Worm (Caenorhabditis elegans) whole organism, L1 larva: ENCODE measurements around the gene K12H4.7.
A peak's percentile ranks its signal among the peaks of the same experiment; 100 is the strongest.

Source experiments
- C04F5.9 ChIP-seq: sonication (generic microtip); optimal IDR thresholded peaks from 2 replicates; lab custom pipeline; 2016; ENCODE audit warnings: missing genetic modification characterization, missing compliant biosample characterization
- C16A3.4 ChIP-seq: fragments of 150-350 bp; optimal IDR thresholded peaks from 2 replicates; lab custom pipeline; 2014; ENCODE audit warnings: missing biosample characterization, missing genetic modification characterization
- F16B12.6 ChIP-seq: fragments of 150-350 bp; optimal IDR thresholded peaks from 2 replicates; lab custom pipeline; 2014; ENCODE audit warnings: missing biosample characterization, missing genetic modification characterization
- Y116A8C.19 ChIP-seq: sonication (generic microtip); optimal IDR thresholded peaks from 2 replicates; lab custom pipeline; 2016; ENCODE audit warnings: missing compliant biosample characterization, missing genetic modification characterization, borderline replicate concordance
- alr-1 ChIP-seq: fragments of 200-800 bp; sonication (Bioruptor generic); optimal IDR thresholded peaks from 2 replicates; lab custom pipeline; 2018; ENCODE audit warnings: borderline replicate concordance, mild to moderate bottlenecking, missing genetic modification characterization, missing compliant biosample characterization
- aly-2 ChIP-seq: fragments of 150-350 bp; optimal IDR thresholded peaks from 2 replicates; lab custom pipeline; 2014; ENCODE audit warnings: missing biosample characterization, missing genetic modification characterization
- ama-1 ChIP-seq: fragments of 150-350 bp; optimal IDR thresholded peaks from 2 replicates; lab custom pipeline; 2014
- ceh-63 ChIP-seq: fragments of 200-800 bp; sonication (Bioruptor generic); optimal IDR thresholded peaks from 2 replicates; lab custom pipeline; 2018; ENCODE audit warnings: mild to moderate bottlenecking, missing genetic modification characterization, missing compliant biosample characterization
- ceh-82 ChIP-seq, 3 experiments: fragments of 150-350 bp in 1 of 3; sonication (generic microtip) in 2 of 3; optimal IDR thresholded peaks; 2 replicates each; lab custom pipeline; 2014 to 2017; ENCODE audit warnings: missing biosample characterization in 3 of 3, missing genetic modification characterization in 3 of 3
- ceh-90 ChIP-seq: sonication (generic microtip); optimal IDR thresholded peaks from 2 replicates; lab custom pipeline; 2016; ENCODE audit warnings: missing genetic modification characterization, missing compliant biosample characterization
- dpl-1 ChIP-seq, 3 experiments: fragments of 150-350 bp in 2 of 3; sonication (generic microtip) in 1 of 3; optimal IDR thresholded peaks; 2 replicates each; lab custom pipeline; 2014 to 2017; ENCODE audit warnings: missing biosample characterization in 3 of 3, missing genetic modification characterization in 3 of 3, missing genetic modification reagents in 3 of 3
- egl-13 ChIP-seq: sonication (generic microtip); optimal IDR thresholded peaks from 2 replicates; lab custom pipeline; 2016; ENCODE audit warnings: missing genotype, missing genetic modification reagents, missing genetic modification characterization, missing compliant biosample characterization
- egl-27 ChIP-seq, 2 experiments: fragments of 150-350 bp in 1 of 2; sonication (generic microtip); optimal IDR thresholded peaks; 3 replicates each; lab custom pipeline; 2017 to 2018; ENCODE audit warnings: missing biosample characterization in 2 of 2, missing genetic modification characterization in 2 of 2, missing genetic modification reagents in 2 of 2
- ets-5 ChIP-seq: fragments of 200-800 bp; sonication (Bioruptor generic); IDR thresholded peaks from 2 replicates; pipeline ENCODE4 v1.3.6; 2022; ENCODE audit warnings: missing genetic modification characterization, missing compliant biosample characterization
- fkh-10 ChIP-seq: sonication (generic microtip); optimal IDR thresholded peaks from 2 replicates; lab custom pipeline; 2017; ENCODE audit warnings: missing biosample characterization, missing genetic modification reagents, missing genetic modification characterization
- fkh-8 ChIP-seq: sonication (generic microtip); optimal IDR thresholded peaks from 2 replicates; lab custom pipeline; 2016; ENCODE audit warnings: mild to moderate bottlenecking, missing genetic modification characterization, missing compliant biosample characterization
- grh-1 ChIP-seq: fragments of 200-800 bp; sonication (Bioruptor generic); IDR thresholded peaks from 2 replicates; pipeline ENCODE4 v1.3.6; 2022; ENCODE audit warnings: missing genetic modification reagents, missing genetic modification characterization, missing compliant biosample characterization
- hlh-17 ChIP-seq: fragments of 200-800 bp; sonication (Bioruptor generic); optimal IDR thresholded peaks from 2 replicates; lab custom pipeline; 2018; ENCODE audit warnings: missing genetic modification characterization, mild to moderate bottlenecking, missing compliant biosample characterization, moderate library complexity, borderline replicate concordance
- hpl-2 ChIP-seq: fragments of 150-350 bp; optimal IDR thresholded peaks from 2 replicates; lab custom pipeline; 2014; ENCODE audit warnings: missing biosample characterization, missing genetic modification reagents, missing genetic modification characterization
- irx-1 ChIP-seq: sonication (generic microtip); optimal IDR thresholded peaks from 2 replicates; lab custom pipeline; 2016; ENCODE audit warnings: missing genetic modification characterization, missing compliant biosample characterization
- lin-13 ChIP-seq: fragments of 150-350 bp; optimal IDR thresholded peaks from 2 replicates; lab custom pipeline; 2014; ENCODE audit warnings: missing biosample characterization, missing genetic modification reagents, missing genetic modification characterization
- lin-15B ChIP-seq: fragments of 150-350 bp; sonication (generic microtip); optimal IDR thresholded peaks from 3 replicates; lab custom pipeline; 2014; ENCODE audit warnings: missing biosample characterization, missing genetic modification characterization
- lin-35 ChIP-seq, 2 experiments: fragments of 150-350 bp; optimal IDR thresholded peaks; 2 replicates each; lab custom pipeline; 2014; ENCODE audit warnings: missing biosample characterization in 2 of 2, missing genetic modification characterization in 2 of 2, missing genetic modification reagents in 2 of 2
- lir-3 ChIP-seq: sonication (generic microtip); optimal IDR thresholded peaks from 2 replicates; lab custom pipeline; 2016; ENCODE audit warnings: mild to moderate bottlenecking, missing genetic modification characterization, moderate library complexity, missing compliant biosample characterization; ENCODE audit not compliant: poor library complexity
- lsy-2 ChIP-seq, 2 experiments: fragments of 150-350 bp; optimal IDR thresholded peaks; 2 replicates each; lab custom pipeline; 2014; ENCODE audit warnings: missing biosample characterization in 2 of 2, missing genetic modification characterization in 2 of 2
- mab-9 ChIP-seq: fragments of 200-800 bp; sonication (Bioruptor generic); IDR thresholded peaks from 2 replicates; pipeline ENCODE4 v1.3.6; 2022; ENCODE audit warnings: missing genetic modification reagents, missing genetic modification characterization, missing compliant biosample characterization
- mdl-1 ChIP-seq, 2 experiments: fragments of 150-350 bp; optimal IDR thresholded peaks; 2 replicates each; lab custom pipeline; 2014 to 2017; ENCODE audit warnings: missing biosample characterization in 2 of 2, missing genetic modification characterization in 2 of 2, inconsistent platforms in 1 of 2
- mef-2 ChIP-seq: fragments of 150-350 bp; optimal IDR thresholded peaks from 2 replicates; lab custom pipeline; 2014; ENCODE audit warnings: missing biosample characterization, missing genetic modification characterization
- nhr-11 ChIP-seq: fragments of 150-350 bp; optimal IDR thresholded peaks from 2 replicates; lab custom pipeline; 2014; ENCODE audit warnings: missing biosample characterization, missing genetic modification characterization
- nhr-237 ChIP-seq: fragments of 150-350 bp; optimal IDR thresholded peaks from 2 replicates; lab custom pipeline; 2014; ENCODE audit warnings: missing biosample characterization, missing genetic modification characterization
- nhr-47 ChIP-seq: sonication (generic microtip); optimal IDR thresholded peaks from 2 replicates; lab custom pipeline; 2016; ENCODE audit warnings: mild to moderate bottlenecking, missing genetic modification characterization, moderate library complexity, missing compliant biosample characterization
- nhr-71 ChIP-seq: sonication (generic microtip); optimal IDR thresholded peaks from 2 replicates; lab custom pipeline; 2016; ENCODE audit warnings: mild to moderate bottlenecking, missing genetic modification characterization, moderate library complexity, missing compliant biosample characterization
- nhr-77 ChIP-seq: fragments of 150-350 bp; optimal IDR thresholded peaks from 2 replicates; lab custom pipeline; 2014; ENCODE audit warnings: missing biosample characterization, missing genetic modification characterization
- nhr-84 ChIP-seq: sonication (generic microtip); optimal IDR thresholded peaks from 2 replicates; lab custom pipeline; 2017; ENCODE audit warnings: missing biosample characterization, missing genetic modification characterization
- nhr-85 ChIP-seq: sonication (generic microtip); peaks from one replicate; lab custom pipeline; 2016; ENCODE audit warnings: missing genetic modification characterization, inconsistent platforms, missing compliant biosample characterization
- nhr-90 ChIP-seq: sonication (generic microtip); optimal IDR thresholded peaks from 2 replicates; lab custom pipeline; 2016; ENCODE audit warnings: mild to moderate bottlenecking, missing genetic modification characterization, missing compliant biosample characterization; ENCODE audit not compliant: poor library complexity
- pax-3 ChIP-seq: fragments of 200-800 bp; sonication (Bioruptor generic); optimal IDR thresholded peaks from 2 replicates; lab custom pipeline; 2018; ENCODE audit warnings: mild to moderate bottlenecking, missing genetic modification characterization, moderate library complexity, missing compliant biosample characterization
- pqm-1 ChIP-seq: sonication (generic microtip); optimal IDR thresholded peaks from 3 replicates; lab custom pipeline; 2017; ENCODE audit warnings: missing biosample characterization, missing genetic modification characterization
- rnt-1 ChIP-seq: sonication (generic microtip); optimal IDR thresholded peaks from 2 replicates; lab custom pipeline; 2016; ENCODE audit warnings: mild to moderate bottlenecking, missing genetic modification characterization, moderate library complexity, missing compliant biosample characterization
- skn-1 ChIP-seq: fragments of 150-350 bp; optimal IDR thresholded peaks from 2 replicates; lab custom pipeline; 2014; ENCODE audit warnings: missing biosample characterization, missing genetic modification characterization
- sox-4 ChIP-seq: sonication (generic microtip); optimal IDR thresholded peaks from 2 replicates; lab custom pipeline; 2016; ENCODE audit warnings: missing genetic modification characterization, missing compliant biosample characterization
- sptf-1 ChIP-seq: fragments of 150-350 bp; optimal IDR thresholded peaks from 2 replicates; lab custom pipeline; 2014; ENCODE audit warnings: missing biosample characterization, missing genetic modification characterization
- tbx-2 ChIP-seq: sonication (generic microtip); optimal IDR thresholded peaks from 2 replicates; lab custom pipeline; 2016; ENCODE audit warnings: missing genetic modification characterization, missing compliant biosample characterization
- tlp-1 ChIP-seq: fragments of 150-350 bp; optimal IDR thresholded peaks from 2 replicates; lab custom pipeline; 2014; ENCODE audit warnings: missing biosample characterization, missing genetic modification characterization
- unc-130 ChIP-seq: fragments of 150-350 bp; optimal IDR thresholded peaks from 2 replicates; lab custom pipeline; 2017; ENCODE audit warnings: missing biosample characterization, missing genetic modification characterization, inconsistent platforms
- unc-62 ChIP-seq: fragments of 150-350 bp; optimal IDR thresholded peaks from 2 replicates; lab custom pipeline; 2014; ENCODE audit warnings: missing biosample characterization, missing genetic modification reagents, missing genetic modification characterization
- unc-86 ChIP-seq: sonication (generic microtip); optimal IDR thresholded peaks from 2 replicates; lab custom pipeline; 2016; ENCODE audit warnings: missing genetic modification characterization, missing compliant biosample characterization
- vab-15 ChIP-seq: sonication (generic microtip); optimal IDR thresholded peaks from 2 replicates; lab custom pipeline; 2017; ENCODE audit warnings: missing genotype, mild to moderate bottlenecking, missing genetic modification characterization, missing compliant biosample characterization
- xbp-1 ChIP-seq: sonication (generic microtip); optimal IDR thresholded peaks from 2 replicates; lab custom pipeline; 2016; ENCODE audit warnings: missing genetic modification characterization, missing compliant biosample characterization
- ztf-11 ChIP-seq, 2 experiments: sonication (generic microtip); optimal IDR thresholded peaks; 2 replicates each; lab custom pipeline; 2016 to 2017; ENCODE audit warnings: missing genetic modification characterization in 2 of 2, missing biosample characterization in 1 of 2, missing compliant biosample characterization in 1 of 2

Gene K12H4.7

DNA sequence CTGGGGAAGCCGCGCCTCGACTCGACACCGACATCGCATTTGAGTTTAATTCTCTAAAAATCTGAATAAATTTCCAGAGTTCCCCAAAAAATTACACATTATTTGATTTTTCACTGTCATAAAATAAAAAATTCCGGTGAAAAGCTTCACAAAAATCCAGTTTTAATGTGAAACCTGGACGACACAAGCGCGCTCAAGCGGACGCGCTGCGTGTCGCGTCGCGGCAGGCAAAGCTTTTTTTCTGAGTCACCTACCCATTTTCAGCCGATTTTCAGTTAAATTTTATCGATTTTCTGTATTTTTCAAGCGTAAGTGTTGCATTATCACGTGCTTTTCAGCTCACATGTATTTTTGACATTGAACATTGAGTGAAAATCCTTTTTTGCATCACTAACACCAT is 41.1 kb downstream of the K12H4.7 start, which contains the start of gene cit-1.1 (continued):
- TF ChIP-seq fkh-8 (tag; lab: Kevin White, UChicago) (no peak), nhr-85 (tag; lab: Kevin White, UChicago) (peak; percentile 32), nhr-90 (tag; lab: Kevin White, UChicago) (no peak), unc-130 (no peak), rnt-1 (no peak), mef-2 (tag; lab: Kevin White, UChicago) (no peak), egl-13 (tag; lab: Kevin White, UChicago) (no peak), unc-86 (tag; lab: Kevin White, UChicago) (no peak), ceh-90 (tag; lab: Kevin White, UChicago) (no peak), C16A3.4 (peak; percentile 37), nhr-84 (tag; lab: Kevin White, UChicago) (no peak), nhr-71 (tag; lab: Kevin White, UChicago) (no peak), sox-4 (no peak), lin-35 (GFP tag; optimal IDR thresholded peaks at IDR 0.05; lab: Kevin White, UChicago) (peak; percentile 32 to 37), irx-1 (tag; lab: Kevin White, UChicago) (no peak), nhr-47 (tag; lab: Kevin White, UChicago) (no peak), lsy-2 (tag; optimal IDR thresholded peaks at IDR 0.05; lab: Kevin White, UChicago) (peak; percentile 38 to 66), ztf-11 (tag; optimal IDR thresholded peaks at IDR 0.05; lab: Kevin White, UChicago) (no peak), lin-15B (peak; percentile 38), fkh-10 (GFP tag; lab: Kevin White, UChicago) (no peak), dpl-1 (GFP tag; optimal IDR thresholded peaks at IDR 0.05; lab: Kevin White, UChicago) (peak in 2 of 3 experiments; percentile 33 to 49), skn-1 (tag; lab: Kevin White, UChicago) (peak; percentile 32), ama-1 (no peak), mab-9 (GFP tag; lab: Robert Waterston, UW) (no peak), tbx-2 (no peak), egl-27 (tag; optimal IDR thresholded peaks at IDR 0.05; lab: Kevin White, UChicago) (no peak), tlp-1 (tag; lab: Kevin White, UChicago) (no peak), mdl-1 (tag; optimal IDR thresholded peaks at IDR 0.05; lab: Kevin White, UChicago) (no peak), sptf-1 (tag; lab: Kevin White, UChicago) (no peak), Y116A8C.19 (no peak), xbp-1 (tag; lab: Kevin White, UChicago) (no peak), ceh-82 (tag; optimal IDR thresholded peaks at IDR 0.05; lab: Kevin White, UChicago) (peak in 2 of 3 experiments; percentile 7 to 18), lin-13 (GFP tag; lab: Kevin White, UChicago) (no peak), aly-2 (tag; lab: Kevin White, UChicago) (no peak), hlh-17 (GFP tag; lab: Kevin White, UChicago) (no peak), ceh-63 (GFP tag; lab: Kevin White, UChicago) (no peak), hpl-2 (GFP tag; lab: Kevin White, UChicago) (no peak), grh-1 (no peak), ets-5 (GFP tag; lab: Robert Waterston, UW) (no peak), unc-62 (GFP tag; lab: Kevin White, UChicago) (no peak), C04F5.9 (no peak), nhr-77 (tag; lab: Kevin White, UChicago) (no peak), F16B12.6 (no peak), vab-15 (no peak), nhr-237 (no peak), pqm-1 (tag; lab: Kevin White, UChicago) (no peak), pax-3 (tag; lab: Kevin White, UChicago) (no peak), lir-3 (no peak), alr-1 (tag; lab: Kevin White, UChicago) (no peak), nhr-11 (no peak)
